Fruit fly (Drosophila melanogaster): ENCODE data around the gene Afti.

Afti gene

DNA sequence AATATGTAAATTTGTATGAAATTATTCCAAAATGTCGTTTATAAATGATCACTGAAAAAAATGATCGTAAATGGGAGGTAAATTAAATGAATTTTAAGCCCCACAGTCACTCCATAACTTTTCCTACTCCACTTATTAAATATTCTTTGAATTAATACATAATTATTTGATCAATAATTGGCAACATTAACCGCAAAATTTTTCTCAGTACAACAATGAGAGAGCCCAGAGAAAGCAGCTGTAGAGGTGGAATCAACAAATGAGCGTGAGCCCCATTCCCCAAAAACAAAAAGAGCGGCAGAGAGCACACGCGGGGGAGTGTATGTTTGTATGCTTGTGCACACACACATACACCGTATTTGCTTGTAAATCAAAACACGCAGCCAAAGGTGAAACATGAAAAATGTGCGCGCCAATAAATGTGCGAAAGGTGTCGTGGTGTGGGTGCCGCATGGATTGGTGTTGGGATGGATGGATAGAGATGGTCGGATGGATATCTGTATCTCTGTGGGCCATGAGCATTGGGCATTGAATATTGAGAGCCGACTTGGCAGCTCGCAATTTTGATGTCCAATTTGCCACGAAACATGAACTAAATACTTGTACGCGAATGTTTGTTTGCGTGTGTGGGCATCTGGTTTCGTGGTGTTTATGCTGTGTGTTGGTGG lies 42.6 kb downstream of the Afti start (continued):
- TF ChIP-seq CG6813 (GFP tag; optimal IDR thresholded peaks at IDR 0.05) (peak; percentile 98), prd (optimal IDR thresholded peaks at IDR 0.05) (no peak), prd (GFP tag; IDR thresholded peaks at IDR 0.05) (no peak), Ets65A (GFP tag) (peak; percentile 97), mam (GFP tag; optimal IDR thresholded peaks at IDR 0.05) (peak; percentile 95), Dfd (GFP tag; optimal IDR thresholded peaks at IDR 0.05) (peak in 1 of 2 experiments; percentile 89), ewg (GFP tag; optimal IDR thresholded peaks at IDR 0.05) (peak; percentile 96), twi (tag; optimal IDR thresholded peaks at IDR 0.05) (peak; percentile 94), jigr1 (GFP tag; IDR thresholded peaks at IDR 0.05) (no peak), CG16863 (GFP tag; optimal IDR thresholded peaks at IDR 0.05) (peak; percentile 95), NFAT (GFP tag; IDR thresholded peaks at IDR 0.05) (no peak), Med (GFP tag) (peak; percentile 99), CG13287 (GFP tag; IDR thresholded peaks at IDR 0.05; ENCODE audit: partially characterized antibody) (no peak), Hmx (GFP tag; optimal IDR thresholded peaks at IDR 0.05) (peak; percentile 90), Dip3 (GFP tag; optimal IDR thresholded peaks at IDR 0.05) (peak; percentile 95), Sry-β (GFP tag; optimal IDR thresholded peaks at IDR 0.05) (peak; percentile 67), CG6254 (GFP tag; optimal IDR thresholded peaks at IDR 0.05) (peak; percentile 95), onecut (GFP tag; IDR thresholded peaks at IDR 0.05) (peak; percentile 96), hth (optimal IDR thresholded peaks at IDR 0.05) (no peak), CG11504 (tag; optimal IDR thresholded peaks at IDR 0.05) (peak; percentile 98), Deaf1 (tag; optimal IDR thresholded peaks at IDR 0.05) (peak; percentile 90), Elba2 (GFP tag; optimal IDR thresholded peaks at IDR 0.05) (peak; percentile 14), sna (GFP tag; IDR thresholded peaks at IDR 0.05; ENCODE audit: partially characterized antibody) (no peak), CG11093 (GFP tag; IDR thresholded peaks at IDR 0.05) (peak; percentile 98), org-1 (GFP tag; optimal IDR thresholded peaks at IDR 0.05) (peak; percentile 97), CG3995 (GFP tag; optimal IDR thresholded peaks at IDR 0.05) (peak; percentile 81), CG42726 (GFP tag; IDR thresholded peaks at IDR 0.05; ENCODE audit: partially characterized antibody) (no peak), CG31441 (GFP tag; IDR thresholded peaks at IDR 0.05) (no peak), CG8924 (tag; optimal IDR thresholded peaks at IDR 0.05) (peak; percentile 99), CG10979 (tag; optimal IDR thresholded peaks at IDR 0.05) (peak; percentile 98), Mes4 (GFP tag; optimal IDR thresholded peaks at IDR 0.05) (peak; percentile 85), CG11398 (GFP tag; optimal IDR thresholded peaks at IDR 0.05) (peak; percentile 83), CG10959 (GFP tag; IDR thresholded peaks at IDR 0.05) (no peak), CG3281 (GFP tag; optimal IDR thresholded peaks at IDR 0.05) (peak; percentile 99), Ada2b (GFP tag; IDR thresholded peaks at IDR 0.05) (no peak), Meics (GFP tag; optimal IDR thresholded peaks at IDR 0.05) (peak; percentile 99), CG8388 (GFP tag; optimal IDR thresholded peaks at IDR 0.05) (peak; percentile 98), disco-r (GFP tag; optimal IDR thresholded peaks at IDR 0.05) (peak; percentile 90), CG32772 (GFP tag; IDR thresholded peaks at IDR 0.05) (no peak), CG5245 (GFP tag; optimal IDR thresholded peaks at IDR 0.05) (peak; percentile 98), H15 (GFP tag; IDR thresholded peaks at IDR 0.05) (no peak), exex (tag; optimal IDR thresholded peaks at IDR 0.05) (peak; percentile 75), CG7963 (GFP tag; IDR thresholded peaks at IDR 0.05; ENCODE audit: partially characterized antibody) (no peak), CG1832 (GFP tag; optimal IDR thresholded peaks at IDR 0.05) (no peak), CG10321 (GFP tag; IDR thresholded peaks at IDR 0.05) (no peak), lilli (GFP tag; optimal IDR thresholded peaks at IDR 0.05) (peak; percentile 98), jumu (GFP tag; optimal IDR thresholded peaks at IDR 0.05) (peak; percentile 90), Chrac-16 (GFP tag; optimal IDR thresholded peaks at IDR 0.05) (peak; percentile 99), MESR4 (GFP tag; optimal IDR thresholded peaks at IDR 0.05) (peak; percentile 73), dimm (GFP tag; IDR thresholded peaks at IDR 0.05) (no peak)

Measured in whole organism, embryonic.